Worm (Caenorhabditis elegans) whole organism, young adult: ENCODE results near the gene D2096.7.

Experiments used
- ama-1 ChIP-seq, 3 experiments: fragments of 150-350 bp in 1 of 3; sonication (generic microtip) in 2 of 3; optimal IDR thresholded peaks; 2 replicates each; lab custom pipeline; 2014 to 2018; ENCODE audit warnings: missing biosample characterization in 2 of 3, missing genetic modification characterization in 2 of 3, missing genetic modification reagents in 2 of 3
- mel-28 ChIP-seq: sonication (generic microtip); optimal IDR thresholded peaks from 2 replicates; lab custom pipeline; 2016; ENCODE audit warnings: borderline replicate concordance, mild to moderate bottlenecking, missing genetic modification characterization, missing compliant biosample characterization

DNA sequence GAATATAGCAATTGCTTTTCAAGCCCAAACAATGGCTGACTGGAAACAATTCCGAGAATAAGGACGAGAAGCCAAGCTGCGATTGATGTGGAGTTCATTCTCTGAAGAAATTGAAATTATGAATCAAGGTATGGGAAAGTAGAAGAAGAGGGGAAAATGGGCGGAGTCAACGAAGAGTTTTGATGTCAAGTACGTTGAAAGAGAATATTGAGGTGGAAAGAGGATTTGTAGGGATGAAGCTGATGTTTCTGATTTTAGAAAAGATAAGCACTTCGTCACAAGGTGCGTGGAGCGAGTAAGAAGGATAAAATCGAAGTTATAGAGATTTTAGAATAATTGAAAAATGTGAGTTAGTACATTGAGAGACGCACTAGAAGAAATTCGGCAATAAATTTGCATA lies 5.3 kb upstream of the D2096.7 start, which contains the start of gene D2096.9:
- TF ChIP-seq ama-1 (optimal IDR thresholded peaks at IDR 0.05; lab: Kevin White, UChicago): no peak
- no peak for TF ChIP-seq ama-1 (GFP tag; optimal IDR thresholded peaks at IDR 0.05; lab: Kevin White, UChicago)
- TF ChIP-seq mel-28: no peak
